Fruit fly (Drosophila melanogaster): ENCODE data around the gene Dpck.
A peak's percentile ranks its signal among the peaks of the same experiment; 100 is the strongest.

The Dpck gene

DNA sequence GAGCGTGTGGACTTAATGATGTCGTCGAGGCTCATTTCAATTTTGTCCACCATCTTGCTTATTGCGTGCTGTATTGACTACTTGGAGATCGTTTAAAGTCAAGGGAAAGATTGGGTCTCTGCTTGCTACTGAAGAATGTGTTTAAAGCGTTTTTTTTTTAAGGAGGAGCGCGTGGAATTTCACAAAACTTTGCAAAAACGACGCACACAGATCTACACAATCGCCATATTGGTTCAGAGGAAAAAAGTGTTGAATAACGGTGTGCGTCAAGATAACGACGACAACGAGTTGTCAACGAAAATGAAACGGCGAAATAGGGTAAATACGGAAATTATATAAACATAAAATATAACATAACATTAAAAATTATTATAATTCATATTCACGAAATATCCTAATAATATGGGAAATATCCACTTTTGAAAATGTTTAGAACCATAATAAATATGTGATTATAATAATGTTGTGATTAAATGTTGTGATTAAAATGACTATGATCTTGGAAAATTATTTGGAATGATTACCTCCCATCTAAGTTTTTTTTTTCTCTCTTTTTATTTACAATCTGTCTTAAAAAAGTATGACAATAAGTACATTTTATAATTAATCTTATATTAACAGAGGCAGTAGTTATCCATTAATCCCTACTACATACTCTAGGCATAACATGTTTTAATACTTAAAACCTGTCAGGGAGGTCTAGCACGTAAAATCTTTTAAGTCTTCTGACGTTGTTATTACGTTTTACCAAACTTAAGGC, 1.6 kb upstream of the Dpck start, which contains the start of gene Ref1:
Gene Ref1 (minus strand): TSS at position 231 of the 760 bp plus-strand sequence.
- TF ChIP-seq CG34367 (tag; optimal IDR thresholded peaks at IDR 0.05) (no peak), Ets98B (GFP tag; IDR thresholded peaks at IDR 0.05) (no peak), CG13204 (GFP tag; optimal IDR thresholded peaks at IDR 0.05) (no peak), CG12605 (GFP tag; IDR thresholded peaks at IDR 0.05) (no peak), CG32121 (GFP tag; IDR thresholded peaks at IDR 0.05) (no peak), CG8301 (tag; optimal IDR thresholded peaks at IDR 0.05) (no peak), CG4496 (GFP tag; IDR thresholded peaks at IDR 0.05) (no peak), D1 (tag; optimal IDR thresholded peaks at IDR 0.05) (no peak), EcR (GFP tag; optimal IDR thresholded peaks at IDR 0.05) (no peak), Snoo (tag; optimal IDR thresholded peaks at IDR 0.05) (no peak), Pif1A (GFP tag; optimal IDR thresholded peaks at IDR 0.05) (no peak), CG17806 (tag; optimal IDR thresholded peaks at IDR 0.05) (no peak)

DNA sequence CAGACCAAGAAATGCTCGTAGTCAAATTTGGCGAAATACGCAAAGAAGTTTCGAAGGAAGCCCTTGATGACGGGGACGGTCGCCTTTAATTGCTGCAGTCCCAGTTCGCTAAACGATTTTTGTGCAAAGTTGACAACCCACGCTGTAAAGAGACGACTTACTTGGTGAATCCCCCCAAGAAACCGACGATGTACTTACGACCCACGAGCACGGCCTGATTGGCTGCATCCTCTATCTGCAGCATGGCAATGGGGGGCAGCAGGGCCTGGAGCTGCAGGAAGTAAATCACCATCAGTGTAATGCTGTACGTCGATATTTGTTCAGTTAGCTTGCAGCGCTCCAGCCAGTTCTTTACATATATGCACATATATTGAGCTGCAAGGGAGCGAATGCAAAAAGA, 1.8 kb downstream of the Dpck start:
- no peak for TF ChIP-seq EcR (GFP tag; optimal IDR thresholded peaks at IDR 0.05)
- no peak for TF ChIP-seq CG9948 (tag; optimal IDR thresholded peaks at IDR 0.05)
- no peak for TF ChIP-seq rn (GFP tag; IDR thresholded peaks at IDR 0.05)
- TF ChIP-seq gl (tag; optimal IDR thresholded peaks at IDR 0.05): no peak
- TF ChIP-seq Snoo (tag; optimal IDR thresholded peaks at IDR 0.05): no peak
- no peak for TF ChIP-seq fd96Ca (GFP tag; IDR thresholded peaks at IDR 0.05)
- no peak for TF ChIP-seq CG12605 (GFP tag; IDR thresholded peaks at IDR 0.05)
- no peak for TF ChIP-seq D1 (tag; optimal IDR thresholded peaks at IDR 0.05)
- TF ChIP-seq CG32121 (GFP tag; IDR thresholded peaks at IDR 0.05): no peak
- TF ChIP-seq CG13204 (GFP tag; optimal IDR thresholded peaks at IDR 0.05): no peak
- no peak for TF ChIP-seq CG8159 (tag; optimal IDR thresholded peaks at IDR 0.05)
- TF ChIP-seq CG10348 (GFP tag; IDR thresholded peaks at IDR 0.05): no peak
- no peak for TF ChIP-seq Ets98B (GFP tag; IDR thresholded peaks at IDR 0.05)

DNA sequence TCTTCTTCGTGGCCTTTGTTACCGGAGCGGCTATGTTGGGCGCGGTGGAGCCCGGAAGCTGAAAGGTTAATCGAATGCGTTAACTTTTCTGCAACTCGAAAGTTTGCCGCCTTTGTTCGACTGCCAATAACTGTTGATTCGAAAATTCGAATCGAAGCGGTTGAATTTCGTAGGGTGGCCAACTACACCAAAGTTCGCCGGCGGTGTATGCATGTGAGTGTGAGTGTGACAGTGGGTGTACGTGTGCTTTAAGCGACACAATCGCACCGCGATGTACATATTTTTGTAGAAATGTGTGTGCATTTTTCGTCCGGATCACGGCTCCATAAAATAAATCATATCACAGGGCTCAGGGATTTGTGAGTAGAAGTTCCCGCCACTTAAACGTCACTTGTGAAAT, 3.5 kb downstream of the Dpck start:
- TF ChIP-seq D1 (tag; optimal IDR thresholded peaks at IDR 0.05): no peak
- TF ChIP-seq CG8301 (tag; optimal IDR thresholded peaks at IDR 0.05): no peak
- TF ChIP-seq CG17806 (tag; optimal IDR thresholded peaks at IDR 0.05): no peak
- no peak for TF ChIP-seq Pif1B (GFP tag; optimal IDR thresholded peaks at IDR 0.05)
- no peak for TF ChIP-seq CG12605 (GFP tag; IDR thresholded peaks at IDR 0.05)
- no peak for TF ChIP-seq CG10348 (GFP tag; IDR thresholded peaks at IDR 0.05)
- TF ChIP-seq CG9948 (tag; optimal IDR thresholded peaks at IDR 0.05): no peak

dm6 chr3R:7085983-7086376, 4.0 kb downstream of the Dpck start, which contains the start of gene Tailor:
Tailor (minus strand) TSS chr3R:7086083.
- TF ChIP-seq fd96Ca (GFP tag; IDR thresholded peaks at IDR 0.05): no peak
- TF ChIP-seq CG12605 (GFP tag; IDR thresholded peaks at IDR 0.05): no peak
- no peak for TF ChIP-seq CG13204 (GFP tag; optimal IDR thresholded peaks at IDR 0.05)
- no peak for TF ChIP-seq D1 (tag; optimal IDR thresholded peaks at IDR 0.05)

DNA sequence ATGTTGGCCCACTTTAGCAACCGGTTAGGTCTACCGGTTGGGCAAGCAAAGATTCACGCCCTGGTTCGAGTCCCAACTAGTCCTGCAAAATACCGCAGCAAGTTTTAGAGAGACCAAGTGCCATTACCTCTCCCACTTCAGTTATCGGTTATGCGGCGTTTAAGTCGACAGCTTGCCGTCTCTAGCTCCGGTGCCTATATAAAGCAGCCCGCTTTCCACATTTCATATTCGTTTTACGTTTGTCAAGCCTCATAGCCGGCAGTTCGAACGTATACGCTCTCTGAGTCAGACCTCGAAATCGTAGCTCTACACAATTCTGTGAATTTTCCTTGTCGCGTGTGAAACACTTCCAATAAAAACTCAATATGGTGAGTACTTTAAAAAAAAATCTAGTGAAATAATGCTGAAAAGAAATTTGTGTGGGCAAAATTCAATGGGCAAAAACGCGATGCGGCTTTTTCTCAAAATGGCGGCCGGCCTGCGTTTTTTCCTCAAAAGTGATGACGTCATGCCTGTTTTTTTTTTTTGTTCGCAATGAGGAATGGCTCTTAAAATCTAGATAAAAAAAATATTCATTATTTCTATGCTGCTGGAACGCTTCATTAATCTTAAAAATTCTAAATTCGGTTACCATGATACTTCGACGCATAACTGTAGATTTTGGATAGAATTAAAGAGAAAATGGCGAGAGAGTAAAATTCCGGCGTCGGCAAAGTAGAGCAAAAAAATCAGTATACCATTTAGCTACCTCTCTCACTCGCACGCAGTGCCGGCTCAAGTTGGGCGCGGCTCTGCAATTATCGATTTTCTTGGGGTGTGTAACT, 4.6 kb downstream of the Dpck start, which contains the start of gene alphaTub84B:
Gene alphaTub84B (plus strand): TSS at position 223 of the 824 bp plus-strand sequence.
- TF ChIP-seq CG15710 (tag; optimal IDR thresholded peaks at IDR 0.05) (peak; percentile 35), gl (tag; optimal IDR thresholded peaks at IDR 0.05) (peak; percentile 25), rn (GFP tag; IDR thresholded peaks at IDR 0.05) (no peak), EcR (GFP tag; optimal IDR thresholded peaks at IDR 0.05) (peak; percentile 31), Ets98B (GFP tag; IDR thresholded peaks at IDR 0.05) (peak; percentile 70), CG17806 (tag; optimal IDR thresholded peaks at IDR 0.05) (no peak), Pif1A (GFP tag; optimal IDR thresholded peaks at IDR 0.05) (peak; percentile 52), Pif1B (GFP tag; optimal IDR thresholded peaks at IDR 0.05) (peak; percentile 69), CG8159 (tag; optimal IDR thresholded peaks at IDR 0.05) (peak; percentile 27), Snoo (tag; optimal IDR thresholded peaks at IDR 0.05) (peak; percentile 71), D1 (tag; optimal IDR thresholded peaks at IDR 0.05) (no peak), CG34367 (tag; optimal IDR thresholded peaks at IDR 0.05) (peak; percentile 29), CG13204 (GFP tag; optimal IDR thresholded peaks at IDR 0.05) (peak; percentile 61), CG8301 (tag; optimal IDR thresholded peaks at IDR 0.05) (peak; percentile 24), CG32121 (GFP tag; IDR thresholded peaks at IDR 0.05) (0 out of 2 replicates have a peak, but pooled peaks have one; percentile 24), CG9948 (tag; optimal IDR thresholded peaks at IDR 0.05) (peak; percentile 4), CG10348 (GFP tag; IDR thresholded peaks at IDR 0.05) (no peak), CG4496 (GFP tag; IDR thresholded peaks at IDR 0.05) (peak; percentile 57; the same call in 1 of the 3 replicates), CG14655 (GFP tag; optimal IDR thresholded peaks at IDR 0.05) (no peak), fd96Ca (GFP tag; IDR thresholded peaks at IDR 0.05) (peak; percentile 54; the same call in 1 of the 3 replicates), CG12605 (GFP tag; IDR thresholded peaks at IDR 0.05) (peak; percentile 54)

DNA sequence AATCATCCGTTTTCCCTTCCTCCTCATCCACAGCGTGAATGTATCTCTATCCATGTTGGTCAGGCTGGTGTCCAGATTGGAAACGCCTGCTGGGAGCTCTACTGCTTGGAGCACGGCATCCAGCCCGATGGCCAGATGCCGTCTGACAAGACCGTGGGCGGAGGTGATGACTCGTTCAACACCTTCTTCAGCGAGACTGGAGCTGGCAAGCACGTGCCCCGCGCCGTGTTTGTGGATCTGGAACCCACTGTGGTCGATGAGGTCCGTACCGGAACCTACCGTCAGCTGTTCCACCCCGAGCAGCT, 5.2 kb downstream of the Dpck start:
- TF ChIP-seq Pif1B (GFP tag; optimal IDR thresholded peaks at IDR 0.05) (no peak), CG32121 (GFP tag; IDR thresholded peaks at IDR 0.05) (peak; percentile 26; the same call in 1 of the 2 replicates), EcR (GFP tag; optimal IDR thresholded peaks at IDR 0.05) (no peak), gl (tag; optimal IDR thresholded peaks at IDR 0.05) (no peak)
